Fruit fly (Drosophila melanogaster) whole organism, prepupa: Measurements from ENCODE around the gene galla-2.

Source experiments
- CG10631 ChIP-seq: fragments of 200-800 bp; sonication (Bioruptor generic); optimal IDR thresholded peaks from 2 replicates; lab custom pipeline; 2016; ENCODE audit warnings: missing biosample characterization, missing genetic modification characterization
- CG10669 ChIP-seq: fragments of 200-800 bp; sonication (Bioruptor generic); optimal IDR thresholded peaks from 3 replicates; lab custom pipeline; 2018; ENCODE audit warnings: missing biosample characterization, mild to moderate bottlenecking, missing genetic modification characterization, moderate library complexity
- CG11294 ChIP-seq: fragments of 200-800 bp; sonication (Bioruptor generic); IDR thresholded peaks from 2 replicates; pipeline ENCODE4 v1.3.6; 2022; ENCODE audit warnings: missing biosample characterization, missing genetic modification characterization
- CG11762 ChIP-seq: fragments of 200-800 bp; sonication (Bioruptor generic); optimal IDR thresholded peaks from 3 replicates; lab custom pipeline; 2016; ENCODE audit warnings: missing biosample characterization, missing genetic modification characterization; ENCODE audit not compliant: insufficient read depth
- CG11902 ChIP-seq: fragments of 200-800 bp; sonication (Bioruptor generic); optimal IDR thresholded peaks from 3 replicates; lab custom pipeline; 2016; ENCODE audit warnings: missing biosample characterization, missing genetic modification characterization
- CG15336 ChIP-seq: fragments of 200-800 bp; sonication (Bioruptor generic); IDR thresholded peaks from 2 replicates; pipeline ENCODE4 v1.3.6; 2022; ENCODE audit warnings: missing biosample characterization, missing genetic modification characterization
- CG16779 ChIP-seq: fragments of 200-800 bp; sonication (Bioruptor generic); optimal IDR thresholded peaks from 3 replicates; lab custom pipeline; 2017; ENCODE audit warnings: missing biosample characterization, mild to moderate bottlenecking, missing genetic modification characterization
- CG3032 ChIP-seq: fragments of 200-800 bp; optimal IDR thresholded peaks from 2 replicates; lab custom pipeline; 2019; ENCODE audit warnings: missing biosample characterization, mild to moderate bottlenecking, missing genetic modification characterization, moderate library complexity
- CG3919 ChIP-seq: fragments of 200-800 bp; sonication (Bioruptor generic); optimal IDR thresholded peaks from 3 replicates; lab custom pipeline; 2016; ENCODE audit warnings: missing biosample characterization, missing genetic modification characterization
- CG4318 ChIP-seq: fragments of 200-800 bp; sonication (Bioruptor generic); optimal IDR thresholded peaks from 3 replicates; lab custom pipeline; 2017; ENCODE audit warnings: missing biosample characterization, mild to moderate bottlenecking, missing genetic modification characterization
- CG6163 ChIP-seq: fragments of 200-800 bp; sonication (Bioruptor generic); IDR thresholded peaks from 3 replicates; pipeline ENCODE4 v1.3.6; 2022; ENCODE audit warnings: missing biosample characterization, missing genetic modification characterization
- CG6276 ChIP-seq: fragments of 200-800 bp; sonication (Bioruptor generic); optimal IDR thresholded peaks from 2 replicates; lab custom pipeline; 2017; ENCODE audit warnings: missing biosample characterization, mild to moderate bottlenecking, missing genetic modification characterization
- CG6792 ChIP-seq: fragments of 200-800 bp; sonication (Bioruptor generic); optimal IDR thresholded peaks from 3 replicates; lab custom pipeline; 2016; ENCODE audit warnings: missing biosample characterization, missing genetic modification characterization
- CG7368 ChIP-seq: fragments of 200-800 bp; sonication (Bioruptor generic); optimal IDR thresholded peaks from 3 replicates; lab custom pipeline; 2016; ENCODE audit warnings: missing biosample characterization, missing genetic modification characterization
- CG8119 ChIP-seq: fragments of 200-800 bp; sonication (Bioruptor generic); IDR thresholded peaks from 3 replicates; pipeline ENCODE4 v1.3.6; 2022; ENCODE audit warnings: missing biosample characterization, missing genetic modification characterization
- CG8319 ChIP-seq: fragments of 200-800 bp; sonication (Bioruptor generic); optimal IDR thresholded peaks from 3 replicates; lab custom pipeline; 2016; ENCODE audit warnings: missing biosample characterization, missing genetic modification characterization
- CG8632 ChIP-seq: fragments of 200-800 bp; sonication (Bioruptor generic); optimal IDR thresholded peaks from 3 replicates; lab custom pipeline; 2016; ENCODE audit warnings: missing biosample characterization, missing genetic modification characterization
- CG9139 ChIP-seq: fragments of 200-800 bp; sonication (Bioruptor generic); optimal IDR thresholded peaks from 3 replicates; lab custom pipeline; 2017; ENCODE audit warnings: missing biosample characterization, mild to moderate bottlenecking, missing genetic modification characterization
- Eip75B ChIP-seq: fragments of 200-800 bp; sonication (Bioruptor generic); optimal IDR thresholded peaks from 3 replicates; lab custom pipeline; 2016; ENCODE audit warnings: missing biosample characterization, missing genetic modification characterization
- Eip93F ChIP-seq: fragments of 200-800 bp; sonication (Bioruptor generic); optimal IDR thresholded peaks from 2 replicates; lab custom pipeline; 2016; ENCODE audit warnings: missing biosample characterization, mild to moderate bottlenecking, missing genetic modification characterization
- Ets21C ChIP-seq: fragments of 200-800 bp; sonication (Bioruptor generic); optimal IDR thresholded peaks from 3 replicates; lab custom pipeline; 2016; ENCODE audit warnings: missing biosample characterization, missing genetic modification characterization
- Ets96B ChIP-seq: fragments of 200-800 bp; optimal IDR thresholded peaks from 2 replicates; lab custom pipeline; 2019; ENCODE audit warnings: missing biosample characterization, mild to moderate bottlenecking, missing genetic modification characterization, moderate library complexity
- Gug ChIP-seq: fragments of 200-800 bp; sonication (Bioruptor generic); IDR thresholded peaks from 2 replicates; pipeline ENCODE4 v1.3.6; 2022; ENCODE audit warnings: missing biosample characterization, missing genetic modification characterization
- Hr38 ChIP-seq: sonication (Bioruptor generic); optimal IDR thresholded peaks from 2 replicates; lab custom pipeline; 2016; ENCODE audit warnings: missing biosample characterization, missing genetic modification characterization
- Hr39 ChIP-seq: fragments of 200-800 bp; sonication (Bioruptor generic); optimal IDR thresholded peaks from 2 replicates; lab custom pipeline; 2016; ENCODE audit warnings: missing biosample characterization, missing genetic modification characterization
- Hr4 ChIP-seq: fragments of 200-800 bp; sonication (Bioruptor generic); optimal IDR thresholded peaks from 3 replicates; lab custom pipeline; 2016; ENCODE audit warnings: missing biosample characterization, missing genetic modification characterization
- Met ChIP-seq: fragments of 200-800 bp; sonication (Bioruptor generic); optimal IDR thresholded peaks from 3 replicates; lab custom pipeline; 2016; ENCODE audit warnings: missing biosample characterization, missing genetic modification characterization
- Smox ChIP-seq: fragments of 200-800 bp; sonication (Bioruptor generic); optimal IDR thresholded peaks from 3 replicates; lab custom pipeline; 2016; ENCODE audit warnings: missing biosample characterization, missing genetic modification characterization
- Sox102F ChIP-seq: fragments of 200-800 bp; sonication (Bioruptor generic); optimal IDR thresholded peaks from 2 replicates; lab custom pipeline; 2016; ENCODE audit warnings: missing biosample characterization, mild to moderate bottlenecking, missing genetic modification characterization
- Sox14 ChIP-seq: fragments of 200-800 bp; sonication (Bioruptor generic); optimal IDR thresholded peaks from 3 replicates; lab custom pipeline; 2016; ENCODE audit warnings: missing biosample characterization, missing genetic modification characterization
- Sox15 ChIP-seq: fragments of 200-800 bp; sonication (Bioruptor generic); optimal IDR thresholded peaks from 3 replicates; lab custom pipeline; 2016; ENCODE audit warnings: missing biosample characterization, missing genetic modification characterization
- dac ChIP-seq: fragments of 200-800 bp; sonication (Bioruptor generic); optimal IDR thresholded peaks from 2 replicates; lab custom pipeline; 2017; ENCODE audit warnings: missing biosample characterization, mild to moderate bottlenecking, missing genetic modification characterization
- dsx ChIP-seq: fragments of 200-800 bp; optimal IDR thresholded peaks from 3 replicates; lab custom pipeline; 2019; ENCODE audit warnings: missing biosample characterization, mild to moderate bottlenecking, missing genetic modification characterization, moderate library complexity; ENCODE audit not compliant: poor library complexity, severe bottlenecking
- esn ChIP-seq: fragments of 200-800 bp; sonication (Bioruptor generic); optimal IDR thresholded peaks from 2 replicates; lab custom pipeline; 2016; ENCODE audit warnings: missing biosample characterization, mild to moderate bottlenecking, missing genetic modification characterization, moderate library complexity
- fd59A ChIP-seq: fragments of 200-800 bp; sonication (Bioruptor generic); optimal IDR thresholded peaks from 2 replicates; lab custom pipeline; 2017; ENCODE audit warnings: missing biosample characterization, mild to moderate bottlenecking, missing genetic modification characterization, missing genetic modification reagents
- fkh ChIP-seq: fragments of 200-800 bp; sonication (Bioruptor generic); optimal IDR thresholded peaks from 3 replicates; lab custom pipeline; 2017; ENCODE audit warnings: missing biosample characterization, mild to moderate bottlenecking, missing genetic modification characterization, moderate library complexity
- lz ChIP-seq: fragments of 200-800 bp; sonication (Bioruptor generic); optimal IDR thresholded peaks from 3 replicates; lab custom pipeline; 2016; ENCODE audit warnings: missing biosample characterization, missing genetic modification characterization
- spab ChIP-seq: fragments of 200-800 bp; sonication (Bioruptor generic); optimal IDR thresholded peaks from 2 replicates; lab custom pipeline; 2017; ENCODE audit warnings: missing biosample characterization, mild to moderate bottlenecking, missing genetic modification characterization, missing genetic modification reagents
- ss ChIP-seq, 2 experiments: fragments of 200-800 bp; sonication (Bioruptor generic); optimal IDR thresholded peaks; 2 replicates in 1 of 2; 3 replicates in 1 of 2; lab custom pipeline; 2017 to 2018; ENCODE audit warnings: mild to moderate bottlenecking in 2 of 2, missing biosample characterization in 2 of 2, missing genetic modification characterization in 2 of 2, moderate library complexity in 1 of 2
- svp ChIP-seq: fragments of 200-800 bp; sonication (Bioruptor generic); peaks from one replicate; lab custom pipeline; 2016; ENCODE audit warnings: missing biosample characterization, missing genetic modification characterization
- topi ChIP-seq: fragments of 200-800 bp; sonication (Bioruptor generic); optimal IDR thresholded peaks from 3 replicates; lab custom pipeline; 2016; ENCODE audit warnings: missing biosample characterization, missing genetic modification characterization
- vri ChIP-seq: fragments of 200-800 bp; sonication (Bioruptor generic); optimal IDR thresholded peaks from 3 replicates; lab custom pipeline; 2016; ENCODE audit warnings: missing biosample characterization, mild to moderate bottlenecking, missing genetic modification characterization

The galla-2 gene

dm6 chr3L:10844548-10845530 is 37.9 kb upstream of the galla-2 start (continued):
- TF ChIP-seq CG11902 (GFP tag; lab: Kevin White, UChicago) (no peak), CG6276 (GFP tag; lab: Kevin White, UChicago) (no peak), Eip75B (GFP tag; lab: Kevin White, UChicago) (no peak), dac (GFP tag; lab: Kevin White, UChicago) (no peak), CG3032 (no peak), CG7368 (GFP tag; lab: Kevin White, UChicago) (no peak), CG6792 (GFP tag; lab: Kevin White, UChicago) (peak; percentile 22), esn (GFP tag; lab: Kevin White, UChicago) (peak; percentile 52), svp (GFP tag; lab: Kevin White, UChicago) (peak; percentile 81), CG9139 (GFP tag; lab: Kevin White, UChicago) (no peak), dsx (GFP tag; lab: Kevin White, UChicago) (no peak), CG10669 (peak; percentile 3), CG11294 (GFP tag; lab: Robert Waterston, UW) (no peak), Sox102F (GFP tag; lab: Kevin White, UChicago) (peak; percentile 14), lz (peak; percentile 37), CG6163 (GFP tag; lab: Robert Waterston, UW) (no peak), Hr38 (GFP tag; lab: Kevin White, UChicago) (no peak), CG3919 (peak; percentile 16), Ets21C (GFP tag; lab: Kevin White, UChicago) (no peak)

DNA sequence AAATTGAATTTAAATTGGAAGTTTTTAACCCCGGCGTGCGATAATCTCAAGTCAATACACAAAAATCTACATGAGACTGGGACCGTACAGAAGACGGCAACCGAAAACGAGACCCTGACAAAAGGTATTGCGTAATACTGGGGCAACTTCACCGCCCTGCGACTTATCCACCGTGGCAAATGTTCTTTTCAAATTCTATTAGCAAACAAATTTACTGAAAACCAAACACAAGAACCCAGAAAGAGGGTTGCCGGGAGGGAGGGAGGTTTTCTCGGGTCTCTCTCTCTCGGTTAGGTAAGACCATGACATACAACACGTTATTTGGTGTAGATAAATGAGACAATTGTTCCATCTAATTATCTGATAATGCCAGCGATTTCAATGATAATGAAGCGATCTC is 36.9 kb upstream of the galla-2 start:
- TF ChIP-seq fkh (GFP tag; lab: Kevin White, UChicago) (peak; percentile 82), Met (no peak)

DNA sequence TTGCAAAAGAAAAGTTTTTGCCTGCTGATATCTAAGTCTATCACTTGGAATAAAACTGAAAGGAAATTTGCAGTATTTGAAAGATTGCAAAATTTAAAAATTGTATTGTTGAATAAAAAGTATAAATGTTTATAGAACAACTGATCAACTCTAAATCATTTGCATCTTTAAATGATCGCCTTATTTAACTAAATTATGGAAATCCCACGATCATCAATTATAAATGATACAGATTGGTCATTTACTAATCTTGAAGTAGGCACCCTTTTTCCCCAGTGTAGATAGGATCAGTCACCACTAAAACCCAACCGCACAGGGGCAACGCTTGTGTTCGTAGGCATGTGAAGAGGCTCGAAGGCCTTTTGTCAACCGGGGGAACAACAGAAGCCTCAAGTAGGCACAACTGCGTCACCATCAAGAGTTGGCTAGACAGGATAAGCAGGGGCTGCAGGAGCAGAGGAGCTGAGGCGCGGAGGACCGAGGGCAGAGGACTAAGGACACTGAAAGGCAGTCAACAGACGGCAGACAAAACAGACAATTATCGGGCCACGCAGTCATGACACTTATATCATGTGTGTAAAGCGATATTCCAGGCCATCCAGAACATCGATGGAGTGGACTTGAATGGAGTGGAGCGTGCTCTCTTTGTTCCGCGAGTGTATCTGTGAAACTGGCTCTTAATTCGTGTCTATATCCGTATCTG is 34.7 kb upstream of the galla-2 start:
- TF ChIP-seq vri (no peak), Eip93F (no peak), Hr39 (no peak), CG7368 (GFP tag; lab: Kevin White, UChicago) (peak; percentile 11), CG10631 (peak; percentile 35), Eip75B (GFP tag; lab: Kevin White, UChicago) (no peak), topi (GFP tag; lab: Kevin White, UChicago) (peak; percentile 18), Met (no peak), Sox102F (GFP tag; lab: Kevin White, UChicago) (no peak), fd59A (GFP tag; lab: Kevin White, UChicago) (peak; percentile 52), Smox (GFP tag; lab: Kevin White, UChicago) (peak; percentile 12), svp (GFP tag; lab: Kevin White, UChicago) (peak; percentile 23), CG6276 (GFP tag; lab: Kevin White, UChicago) (no peak), CG10669 (peak; percentile 69), Gug (GFP tag; lab: Robert Waterston, UW) (no peak), Hr38 (GFP tag; lab: Kevin White, UChicago) (no peak), lz (no peak), CG8119 (no peak), CG16779 (no peak), Sox15 (no peak), ss (GFP tag; optimal IDR thresholded peaks at IDR 0.05; lab: Kevin White, UChicago) (peak; percentile 47 to 57), Ets96B (tag; lab: Kevin White, UChicago) (peak; percentile 45), spab (GFP tag; lab: Kevin White, UChicago) (peak; percentile 54), CG8632 (GFP tag; lab: Kevin White, UChicago) (peak; percentile 37), CG11294 (GFP tag; lab: Robert Waterston, UW) (no peak), CG11762 (GFP tag; lab: Kevin White, UChicago) (no peak), Hr4 (no peak), esn (GFP tag; lab: Kevin White, UChicago) (peak; percentile 11), CG9139 (GFP tag; lab: Kevin White, UChicago) (no peak), CG3919 (peak; percentile 44), CG15336 (GFP tag; lab: Robert Waterston, UW) (no peak), dac (GFP tag; lab: Kevin White, UChicago) (no peak), dsx (GFP tag; lab: Kevin White, UChicago) (peak; percentile 46), CG4318 (GFP tag; lab: Kevin White, UChicago) (no peak), CG8319 (GFP tag; lab: Kevin White, UChicago) (no peak), Sox14 (GFP tag; lab: Kevin White, UChicago) (peak; percentile 31)
